Worm (Caenorhabditis elegans): ENCODE measurements around the gene F14F9.6.

DNA sequence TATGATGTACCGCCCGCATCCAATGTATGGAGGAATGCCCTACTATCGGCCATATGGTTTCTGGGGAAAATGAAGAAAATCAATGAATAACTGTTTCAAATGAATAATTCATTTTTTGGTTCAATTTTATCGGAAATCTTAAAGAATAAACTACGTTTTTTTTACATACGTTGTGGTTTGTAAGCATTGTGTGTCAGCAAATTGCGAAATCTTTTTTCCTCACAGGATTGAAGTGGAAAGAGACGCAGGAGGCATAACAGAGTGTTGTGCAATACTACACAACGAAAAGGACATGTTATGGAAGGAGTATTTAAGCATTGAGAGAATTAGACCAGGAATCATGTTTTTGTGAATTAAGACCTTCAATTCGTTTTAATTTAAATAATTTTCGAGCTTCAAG, 14.9 kb downstream of the F14F9.6 start:
- TF ChIP-seq pha-4 (tag; optimal IDR thresholded peaks at IDR 0.05): no peak
- TF ChIP-seq flh-1 (GFP tag; optimal IDR thresholded peaks at IDR 0.05): no peak
- TF ChIP-seq mep-1 (tag; optimal IDR thresholded peaks at IDR 0.05): no peak
